Worm (Caenorhabditis elegans) whole organism, young adult: Measurements from ENCODE around the gene C45B11.5.

ENCODE experiments used
- B0035.1 ChIP-seq: sonication (generic microtip); optimal IDR thresholded peaks from 2 replicates; lab custom pipeline; 2016; ENCODE audit warnings: missing genetic modification characterization, mild to moderate bottlenecking, missing compliant biosample characterization, missing genotype, missing genetic modification reagents
- C17E4.6 ChIP-seq: fragments of 200-800 bp; sonication (Bioruptor generic); IDR thresholded peaks from 2 replicates; pipeline ENCODE4 v1.3.6; 2022; ENCODE audit warnings: missing genetic modification reagents, missing genetic modification characterization, missing compliant biosample characterization
- T26A5.8 ChIP-seq: sonication (generic microtip); optimal IDR thresholded peaks from 2 replicates; lab custom pipeline; 2016; ENCODE audit warnings: missing genetic modification characterization, missing compliant biosample characterization
- Y53F4B.3 ChIP-seq: fragments of 200-800 bp; sonication (Bioruptor generic); IDR thresholded peaks from 2 replicates; pipeline ENCODE4 v1.3.6; 2022; ENCODE audit warnings: missing genetic modification reagents, missing genetic modification characterization, missing compliant biosample characterization
- aptf-2 ChIP-seq: fragments of 200-800 bp; sonication (Bioruptor generic); conservative IDR thresholded peaks from 2 replicates; pipeline ENCODE4 v1.3.6; 2022; ENCODE audit warnings: missing genetic modification reagents, missing genetic modification characterization, missing compliant biosample characterization
- ccch-3 ChIP-seq: fragments of 200-800 bp; sonication (Bioruptor generic); optimal IDR thresholded peaks from 2 replicates; lab custom pipeline; 2018; ENCODE audit warnings: mild to moderate bottlenecking, missing genetic modification characterization, missing compliant biosample characterization
- ceh-100 ChIP-seq: fragments of 200-800 bp; sonication (Bioruptor generic); IDR thresholded peaks from 2 replicates; pipeline ENCODE4 v1.3.6; 2022; ENCODE audit warnings: missing genetic modification reagents, missing genetic modification characterization, missing compliant biosample characterization
- egl-18 ChIP-seq: fragments of 200-800 bp; sonication (Bioruptor generic); IDR thresholded peaks from 2 replicates; pipeline ENCODE4 v1.3.6; 2022; ENCODE audit warnings: missing genetic modification reagents, missing genetic modification characterization, missing compliant biosample characterization
- him-1 ChIP-seq: sonication (generic microtip); optimal IDR thresholded peaks from 2 replicates; lab custom pipeline; 2016; ENCODE audit warnings: missing genotype, missing genetic modification reagents, missing genetic modification characterization, missing compliant biosample characterization
- lsy-27 ChIP-seq: sonication (generic microtip); optimal IDR thresholded peaks from 2 replicates; lab custom pipeline; 2017; ENCODE audit warnings: missing genetic modification characterization, mild to moderate bottlenecking, missing compliant biosample characterization, antibody characterized with exemption, missing genotype, borderline replicate concordance; ENCODE audit not compliant: insufficient read depth
- nhr-90 ChIP-seq: sonication (generic microtip); optimal IDR thresholded peaks from 2 replicates; lab custom pipeline; 2016; ENCODE audit warnings: missing genotype, mild to moderate bottlenecking, missing genetic modification characterization, missing compliant biosample characterization
- unc-130 ChIP-seq: sonication (generic microtip); optimal IDR thresholded peaks from 2 replicates; lab custom pipeline; 2016; ENCODE audit warnings: missing genetic modification reagents, missing genetic modification characterization, missing compliant biosample characterization

DNA sequence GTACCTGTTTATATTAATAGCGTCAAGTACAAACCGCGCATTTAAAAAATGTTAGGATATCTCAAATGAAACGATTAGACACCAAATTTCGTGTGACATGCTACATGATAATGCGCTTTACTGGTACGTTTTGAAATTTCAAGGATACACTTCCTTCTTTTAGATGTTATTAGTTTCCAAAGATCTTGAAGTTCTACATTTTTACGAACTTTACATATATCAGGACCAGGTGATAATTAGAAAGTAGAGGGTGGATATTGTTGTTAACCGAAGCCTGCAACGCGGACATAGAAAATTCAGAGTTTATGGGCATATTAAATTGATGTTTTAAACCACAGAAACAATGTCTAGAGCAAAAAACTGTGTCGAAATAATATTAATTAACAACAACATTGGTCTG is 28.4 kb upstream of the C45B11.5 start:
- TF ChIP-seq aptf-2 (GFP tag; lab: Robert Waterston, UW) (no peak), C17E4.6 (GFP tag; lab: Robert Waterston, UW) (no peak), Y53F4B.3 (GFP tag; lab: Robert Waterston, UW) (no peak), nhr-90 (tag; lab: Kevin White, UChicago) (no peak), ceh-100 (no peak), lsy-27 (no peak), egl-18 (GFP tag; lab: Robert Waterston, UW) (no peak), T26A5.8 (no peak), ccch-3 (GFP tag; lab: Kevin White, UChicago) (no peak), unc-130 (no peak), him-1 (tag; lab: Kevin White, UChicago) (no peak), B0035.1 (no peak)
